Worm (Caenorhabditis elegans) whole organism, early embryonic: ENCODE data around the gene H23N18.6.

Experiments
- B0310.2 ChIP-seq: sonication (generic microtip); optimal IDR thresholded peaks from 2 replicates; lab custom pipeline; 2016; ENCODE audit warnings: mild to moderate bottlenecking, missing genetic modification characterization, missing compliant biosample characterization
- F13C5.2 ChIP-seq: sonication (generic microtip); optimal IDR thresholded peaks from 2 replicates; lab custom pipeline; 2017; ENCODE audit warnings: mild to moderate bottlenecking, missing genetic modification characterization, inconsistent platforms, missing compliant biosample characterization
- aly-1 ChIP-seq: sonication (generic microtip); optimal IDR thresholded peaks from 2 replicates; lab custom pipeline; 2016; ENCODE audit warnings: missing genetic modification characterization, missing compliant biosample characterization
- ama-1 ChIP-seq: fragments of 150-350 bp; optimal IDR thresholded peaks from 2 replicates; lab custom pipeline; 2014
- ceh-13 ChIP-seq: fragments of 200-800 bp; sonication (Bioruptor generic); optimal IDR thresholded peaks from 2 replicates; lab custom pipeline; 2018; ENCODE audit warnings: mild to moderate bottlenecking, missing genetic modification characterization, missing compliant biosample characterization
- ceh-36 ChIP-seq: sonication (generic microtip); optimal IDR thresholded peaks from 2 replicates; lab custom pipeline; 2016; ENCODE audit warnings: missing genetic modification characterization, inconsistent platforms, missing compliant biosample characterization
- ets-7 ChIP-seq: sonication (generic microtip); optimal IDR thresholded peaks from 2 replicates; lab custom pipeline; 2016; ENCODE audit warnings: missing genotype, missing genetic modification characterization, missing compliant biosample characterization
- flt-1 ChIP-seq: fragments of 200-800 bp; sonication (Bioruptor generic); IDR thresholded peaks from 2 replicates; pipeline ENCODE4 v1.3.6; 2022; ENCODE audit warnings: missing genetic modification characterization, missing compliant biosample characterization
- hmbx-1 ChIP-seq: sonication (generic microtip); optimal IDR thresholded peaks from 2 replicates; lab custom pipeline; 2016; ENCODE audit warnings: mild to moderate bottlenecking, missing genetic modification characterization, missing compliant biosample characterization
- hmg-4 ChIP-seq: fragments of 200-800 bp; sonication (Bioruptor generic); optimal IDR thresholded peaks from 2 replicates; lab custom pipeline; 2018; ENCODE audit warnings: mild to moderate bottlenecking, missing genetic modification characterization, missing compliant biosample characterization
- hnd-1 ChIP-seq: sonication (generic microtip); optimal IDR thresholded peaks from 2 replicates; lab custom pipeline; 2016; ENCODE audit warnings: missing genetic modification characterization, missing compliant biosample characterization
- pes-1 ChIP-seq: fragments of 200-800 bp; sonication (Bioruptor generic); IDR thresholded peaks from 2 replicates; pipeline ENCODE4 v1.3.6; 2022; ENCODE audit warnings: missing genetic modification reagents, missing genetic modification characterization, missing compliant biosample characterization
- scrt-1 ChIP-seq: fragments of 200-800 bp; sonication (Bioruptor generic); IDR thresholded peaks from 2 replicates; pipeline ENCODE4 v1.3.6; 2022; ENCODE audit warnings: missing genetic modification characterization, missing compliant biosample characterization
- sea-1 ChIP-seq: fragments of 200-800 bp; sonication (Bioruptor generic); conservative IDR thresholded peaks from 2 replicates; pipeline ENCODE4 v1.3.6; 2022; ENCODE audit warnings: missing genetic modification characterization, missing compliant biosample characterization
- tbx-11 ChIP-seq: fragments of 200-800 bp; sonication (Bioruptor generic); IDR thresholded peaks from 2 replicates; pipeline ENCODE4 v1.3.6; 2022; ENCODE audit warnings: missing genetic modification characterization, missing compliant biosample characterization
- tbx-37 ChIP-seq: fragments of 200-800 bp; sonication (Bioruptor generic); conservative IDR thresholded peaks from 2 replicates; pipeline ENCODE4 v1.3.6; 2022; ENCODE audit warnings: missing genetic modification reagents, missing genetic modification characterization, missing compliant biosample characterization
- tra-4 ChIP-seq: sonication (generic microtip); optimal IDR thresholded peaks from 2 replicates; lab custom pipeline; 2017; ENCODE audit warnings: missing genetic modification characterization, missing compliant biosample characterization

The H23N18.6 gene

DNA sequence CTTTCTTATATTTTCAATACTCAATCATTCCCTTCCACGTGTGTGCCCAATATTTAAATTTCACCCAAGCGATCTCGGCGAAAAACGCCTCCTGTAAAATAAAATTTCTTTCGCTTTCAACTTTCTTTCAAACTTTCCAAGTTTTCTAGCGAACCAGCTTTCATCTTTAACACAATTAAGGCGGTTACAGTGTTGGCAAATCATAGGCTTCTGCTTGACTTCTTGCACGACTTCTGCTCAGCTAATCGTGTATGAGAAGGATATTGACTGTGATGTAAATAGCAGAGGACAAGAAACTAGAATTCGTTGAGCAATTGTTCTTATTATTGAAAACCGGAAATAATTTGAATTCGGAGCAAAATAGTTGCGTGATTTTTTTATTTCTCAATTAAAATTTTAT is 23.6 kb downstream of the H23N18.6 start:
- TF ChIP-seq hnd-1 (tag; lab: Kevin White, UChicago) = no peak
- TF ChIP-seq flt-1 (GFP tag; lab: Robert Waterston, UW) = no peak
- no peak for TF ChIP-seq tbx-11 (GFP tag; lab: Robert Waterston, UW)
- TF ChIP-seq hmbx-1 = no peak
- TF ChIP-seq ama-1 (lab: Kevin White, UChicago) = no peak
- TF ChIP-seq scrt-1 (GFP tag; lab: Robert Waterston, UW) = no peak
- no peak for TF ChIP-seq ets-7 (tag; lab: Kevin White, UChicago)

DNA sequence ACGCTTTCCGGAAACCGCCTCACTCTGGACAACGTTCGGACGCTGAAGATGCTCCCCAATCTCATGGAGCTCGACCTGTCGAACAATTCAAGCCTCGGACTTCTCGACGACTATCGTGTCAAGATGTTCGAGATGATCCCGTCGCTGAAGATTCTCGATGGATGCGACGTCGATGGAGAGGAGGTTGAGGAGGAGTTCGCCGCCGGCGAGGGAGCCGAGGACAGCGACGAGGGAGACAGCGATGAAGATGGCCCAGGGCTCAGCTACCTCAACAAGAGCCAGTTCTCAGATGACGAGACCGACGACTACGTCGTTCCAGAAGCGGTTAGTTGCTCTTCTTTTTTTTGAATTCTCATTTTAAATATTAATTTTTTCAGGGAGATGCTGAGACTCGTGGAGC is 24.1 kb downstream of the H23N18.6 start:
- no peak for TF ChIP-seq F13C5.2
- no peak for TF ChIP-seq hmbx-1
- TF ChIP-seq ceh-13 (GFP tag; lab: Kevin White, UChicago) = no peak
- no peak for TF ChIP-seq aly-1 (tag; lab: Kevin White, UChicago)
- TF ChIP-seq hnd-1 (tag; lab: Kevin White, UChicago) = no peak
- TF ChIP-seq pes-1 = no peak
- no peak for TF ChIP-seq flt-1 (GFP tag; lab: Robert Waterston, UW)
- TF ChIP-seq tbx-37 (GFP tag; lab: Robert Waterston, UW) = no peak
- no peak for TF ChIP-seq tra-4 (tag; lab: Kevin White, UChicago)

DNA sequence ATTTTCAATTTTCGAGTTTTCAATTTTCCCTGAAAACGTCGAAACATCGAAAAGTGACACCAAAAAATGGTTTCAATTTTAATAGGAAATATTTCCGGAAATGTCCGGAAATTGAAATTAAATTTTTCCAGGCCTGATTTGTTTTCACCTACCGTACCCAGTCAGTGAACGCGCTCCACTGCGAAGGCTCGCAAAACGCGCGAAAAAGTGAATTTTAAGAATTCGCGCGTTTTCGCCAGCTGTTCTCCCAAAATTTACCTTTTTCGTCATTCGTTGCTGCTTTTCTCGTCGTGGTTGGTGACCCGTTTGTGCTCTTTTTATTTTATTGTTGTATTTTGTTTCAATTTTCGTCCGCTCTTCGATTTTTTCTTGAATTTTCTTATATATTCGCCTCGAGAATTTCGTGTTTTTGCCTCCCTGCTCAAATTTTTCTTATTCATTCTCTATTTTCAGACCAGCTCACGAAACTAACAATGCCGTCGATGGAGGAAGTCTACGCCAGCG is 24.9 kb downstream of the H23N18.6 start, which contains the start of gene T19H12.2:
Gene T19H12.2, plus strand, starts transcription at position 454 of the 504 bp plus-strand sequence.
- TF ChIP-seq ets-7 (tag; lab: Kevin White, UChicago) (no peak), hnd-1 (tag; lab: Kevin White, UChicago) (no peak), scrt-1 (GFP tag; lab: Robert Waterston, UW) (no peak), tbx-11 (GFP tag; lab: Robert Waterston, UW) (no peak), ceh-36 (tag; lab: Kevin White, UChicago) (no peak), pes-1 (no peak), ceh-13 (GFP tag; lab: Kevin White, UChicago) (no peak)

DNA sequence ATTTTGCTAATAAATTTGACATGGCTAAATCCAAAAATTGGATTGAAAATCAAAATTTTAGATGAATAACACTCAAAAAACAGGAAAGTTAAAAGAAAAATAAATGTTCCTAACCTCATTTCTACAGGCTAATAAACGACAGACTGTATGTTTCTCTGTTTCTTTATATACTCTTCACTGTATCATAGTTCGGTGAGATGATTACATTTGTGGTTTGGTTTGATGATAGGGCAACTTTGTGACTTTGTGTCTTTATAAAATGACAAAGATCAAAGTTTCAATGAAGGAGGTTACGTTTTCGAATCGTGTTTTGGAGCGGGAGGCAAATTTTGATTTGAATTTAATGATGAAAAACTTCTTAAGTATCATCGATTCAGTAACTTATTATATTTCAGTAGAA is 25.4 kb downstream of the H23N18.6 start, which contains the start of gene ugt-12:
Gene ugt-12, minus strand, starts transcription at position 153 of the 400 bp plus-strand sequence.
- no peak for TF ChIP-seq tbx-37 (GFP tag; lab: Robert Waterston, UW)
- no peak for TF ChIP-seq F13C5.2
- TF ChIP-seq hmg-4 (GFP tag; lab: Kevin White, UChicago) = no peak

DNA sequence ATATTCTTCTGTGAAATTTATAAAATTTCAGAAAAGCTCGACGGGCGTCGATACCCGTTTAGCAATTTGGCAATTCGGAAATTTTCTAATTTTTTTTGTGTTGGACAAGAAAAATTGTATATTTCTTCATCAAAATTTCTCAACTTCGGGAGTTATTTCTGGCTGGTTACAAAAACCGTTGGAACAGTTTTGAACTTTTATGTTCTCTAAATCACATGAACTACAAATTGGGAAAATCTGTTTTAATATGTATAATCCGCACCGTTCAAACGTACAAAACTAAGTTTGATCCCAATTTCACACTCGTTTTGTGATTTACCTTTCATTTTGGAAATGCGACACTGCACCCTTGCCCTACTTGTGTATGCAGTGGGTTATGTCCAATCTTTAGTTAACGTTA is 29.5 kb downstream of the H23N18.6 start, which contains the start of gene T19H12.3:
Gene T19H12.3, plus strand, starts transcription at position 301 of the 400 bp plus-strand sequence.
- TF ChIP-seq ama-1 (lab: Kevin White, UChicago) = no peak
- TF ChIP-seq ceh-13 (GFP tag; lab: Kevin White, UChicago) = no peak
- TF ChIP-seq pes-1 = no peak
- TF ChIP-seq scrt-1 (GFP tag; lab: Robert Waterston, UW) = no peak

DNA sequence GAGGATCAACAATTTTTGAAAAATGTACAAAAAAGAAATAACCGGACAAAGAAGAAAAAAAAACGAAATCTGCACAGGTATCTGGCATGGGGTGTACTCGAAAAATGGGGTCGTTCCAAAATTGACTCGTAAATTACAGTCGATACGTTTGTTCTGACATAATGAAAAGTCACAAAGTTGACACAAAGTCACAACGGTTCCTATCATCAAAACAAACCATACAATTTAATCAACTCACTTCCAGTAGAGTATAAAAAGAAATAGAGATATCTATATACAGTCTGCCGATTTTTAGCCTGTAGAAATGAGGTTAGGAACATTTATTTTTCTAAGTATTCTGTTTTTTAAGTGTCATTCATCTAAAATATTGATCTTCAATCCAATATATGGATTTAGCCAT is 30.4 kb downstream of the H23N18.6 start, which contains the start of gene T19H12.12:
Gene T19H12.12, plus strand, starts transcription at position 301 of the 400 bp plus-strand sequence.
- TF ChIP-seq tbx-11 (GFP tag; lab: Robert Waterston, UW) = no peak
- TF ChIP-seq sea-1 = no peak
- TF ChIP-seq F13C5.2 = no peak
- TF ChIP-seq tra-4 (tag; lab: Kevin White, UChicago) = no peak
- no peak for TF ChIP-seq hmbx-1
- TF ChIP-seq ama-1 (lab: Kevin White, UChicago) = no peak
- no peak for TF ChIP-seq hmg-4 (GFP tag; lab: Kevin White, UChicago)
- no peak for TF ChIP-seq B0310.2 (tag; lab: Kevin White, UChicago)
- TF ChIP-seq pes-1 = no peak
- TF ChIP-seq hnd-1 (tag; lab: Kevin White, UChicago) = no peak
- TF ChIP-seq ceh-13 (GFP tag; lab: Kevin White, UChicago) = no peak
- TF ChIP-seq scrt-1 (GFP tag; lab: Robert Waterston, UW) = no peak
- no peak for TF ChIP-seq tbx-37 (GFP tag; lab: Robert Waterston, UW)

DNA sequence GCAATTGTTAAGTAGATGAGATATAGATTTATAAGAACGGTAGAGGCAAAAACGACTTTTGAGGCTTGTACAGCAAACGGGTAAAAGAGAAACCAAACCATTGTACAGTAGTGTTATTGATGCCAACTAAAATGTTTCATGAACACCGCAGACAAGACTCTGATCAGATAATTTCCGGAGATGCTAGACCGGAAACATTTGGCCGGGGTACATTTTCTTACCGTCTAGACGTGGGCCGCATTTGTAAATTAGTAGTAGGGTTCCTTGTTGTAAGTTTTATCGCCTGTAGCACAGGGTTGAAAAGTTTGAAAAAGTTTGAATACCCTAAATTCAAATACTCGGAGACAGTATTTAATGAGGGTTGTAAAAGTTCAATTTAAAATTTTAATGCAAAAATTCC is 33.5 kb downstream of the H23N18.6 start, which contains the start of gene str-32:
Gene str-32, minus strand, starts transcription at position 101 of the 400 bp plus-strand sequence.
- no peak for TF ChIP-seq ets-7 (tag; lab: Kevin White, UChicago)
- no peak for TF ChIP-seq aly-1 (tag; lab: Kevin White, UChicago)
- TF ChIP-seq flt-1 (GFP tag; lab: Robert Waterston, UW) = no peak
- TF ChIP-seq ceh-13 (GFP tag; lab: Kevin White, UChicago) = no peak
- no peak for TF ChIP-seq sea-1
- no peak for TF ChIP-seq hmg-4 (GFP tag; lab: Kevin White, UChicago)
- TF ChIP-seq tbx-11 (GFP tag; lab: Robert Waterston, UW) = no peak
- no peak for TF ChIP-seq ama-1 (lab: Kevin White, UChicago)
- TF ChIP-seq tra-4 (tag; lab: Kevin White, UChicago) = no peak
- no peak for TF ChIP-seq hmbx-1
- TF ChIP-seq F13C5.2 = no peak
- no peak for TF ChIP-seq B0310.2 (tag; lab: Kevin White, UChicago)
- TF ChIP-seq tbx-37 (GFP tag; lab: Robert Waterston, UW) = no peak
- TF ChIP-seq ceh-36 (tag; lab: Kevin White, UChicago) = no peak
- TF ChIP-seq hnd-1 (tag; lab: Kevin White, UChicago) = no peak

DNA sequence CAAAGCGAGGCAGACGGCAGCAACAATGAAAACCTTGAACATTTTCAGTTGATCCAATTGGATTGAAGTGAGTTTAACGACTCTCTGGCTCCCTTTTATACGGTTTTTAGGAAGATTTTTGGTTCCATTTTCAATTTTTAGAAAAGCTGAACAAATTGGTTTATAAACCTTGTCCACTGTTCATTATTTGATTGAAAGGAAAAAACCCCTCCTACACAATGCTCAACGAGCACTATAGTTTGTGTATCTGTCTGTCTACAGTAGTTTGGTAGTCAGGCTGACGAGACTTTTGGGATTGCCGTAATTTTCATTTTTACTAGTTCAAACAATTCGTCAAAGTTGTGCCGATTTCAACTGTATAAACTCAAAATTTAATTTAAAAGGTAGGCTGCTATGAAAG is 35.6 kb downstream of the H23N18.6 start, which contains the start of gene T19H12.15:
Gene T19H12.15, minus strand, starts transcription at position 101 of the 400 bp plus-strand sequence.
- no peak for TF ChIP-seq aly-1 (tag; lab: Kevin White, UChicago)
- TF ChIP-seq F13C5.2 = no peak
- TF ChIP-seq ceh-36 (tag; lab: Kevin White, UChicago) = no peak
- no peak for TF ChIP-seq scrt-1 (GFP tag; lab: Robert Waterston, UW)
- no peak for TF ChIP-seq tra-4 (tag; lab: Kevin White, UChicago)
- TF ChIP-seq tbx-11 (GFP tag; lab: Robert Waterston, UW) = no peak
- TF ChIP-seq sea-1 = no peak
- no peak for TF ChIP-seq B0310.2 (tag; lab: Kevin White, UChicago)
- no peak for TF ChIP-seq hmg-4 (GFP tag; lab: Kevin White, UChicago)
- no peak for TF ChIP-seq ets-7 (tag; lab: Kevin White, UChicago)
